Worm (Caenorhabditis elegans) whole organism, young adult: ENCODE results near the gene paf-2.

Experiments used
- C06A6.2 ChIP-seq: fragments of 200-800 bp; sonication (Bioruptor generic); conservative IDR thresholded peaks from 2 replicates; pipeline ENCODE4 v1.3.6; 2022; ENCODE audit warnings: missing genetic modification characterization, missing compliant biosample characterization
- C17E4.6 ChIP-seq: fragments of 200-800 bp; sonication (Bioruptor generic); IDR thresholded peaks from 2 replicates; pipeline ENCODE4 v1.3.6; 2022; ENCODE audit warnings: missing genetic modification reagents, missing genetic modification characterization, missing compliant biosample characterization
- F22D6.2 ChIP-seq: sonication (generic microtip); optimal IDR thresholded peaks from 2 replicates; lab custom pipeline; 2016; ENCODE audit warnings: mild to moderate bottlenecking, missing genetic modification characterization, missing compliant biosample characterization
- F23B12.7 ChIP-seq: sonication (generic microtip); optimal IDR thresholded peaks from 2 replicates; lab custom pipeline; 2017; ENCODE audit warnings: missing genetic modification characterization, mild to moderate bottlenecking, missing compliant biosample characterization, antibody characterized with exemption, moderate library complexity; ENCODE audit not compliant: insufficient read depth
- F49E8.2 ChIP-seq: sonication (generic microtip); optimal IDR thresholded peaks from 3 replicates; lab custom pipeline; 2017; ENCODE audit warnings: missing genetic modification characterization, mild to moderate bottlenecking, missing compliant biosample characterization, antibody characterized with exemption, moderate library complexity; ENCODE audit not compliant: insufficient read depth
- F57A8.1 ChIP-seq: fragments of 200-800 bp; sonication (Bioruptor generic); optimal IDR thresholded peaks from 2 replicates; lab custom pipeline; 2018; ENCODE audit warnings: mild to moderate bottlenecking, missing genetic modification characterization, moderate library complexity, missing compliant biosample characterization
- F57C9.4 ChIP-seq: sonication (generic microtip); optimal IDR thresholded peaks from 2 replicates; lab custom pipeline; 2017; ENCODE audit warnings: mild to moderate bottlenecking, missing genetic modification characterization, missing compliant biosample characterization
- T26A5.8 ChIP-seq: sonication (generic microtip); optimal IDR thresholded peaks from 2 replicates; lab custom pipeline; 2016; ENCODE audit warnings: missing genetic modification characterization, missing compliant biosample characterization
- Y53F4B.3 ChIP-seq: fragments of 200-800 bp; sonication (Bioruptor generic); IDR thresholded peaks from 2 replicates; pipeline ENCODE4 v1.3.6; 2022; ENCODE audit warnings: missing genetic modification reagents, missing genetic modification characterization, missing compliant biosample characterization
- Y95B8A.8 ChIP-seq: fragments of 200-800 bp; sonication (Bioruptor generic); IDR thresholded peaks from 2 replicates; pipeline ENCODE4 v1.3.6; 2022; ENCODE audit warnings: missing genetic modification reagents, missing genetic modification characterization, missing compliant biosample characterization
- ama-1 ChIP-seq, 3 experiments: fragments of 150-350 bp in 1 of 3; sonication (generic microtip) in 2 of 3; optimal IDR thresholded peaks; 2 replicates each; lab custom pipeline; 2014 to 2018; ENCODE audit warnings: missing biosample characterization in 2 of 3, missing genetic modification characterization in 2 of 3, missing genetic modification reagents in 2 of 3
- atf-7 ChIP-seq: sonication (generic microtip); optimal IDR thresholded peaks from 2 replicates; lab custom pipeline; 2017; ENCODE audit warnings: mild to moderate bottlenecking, missing genetic modification characterization, missing compliant biosample characterization
- athp-1 ChIP-seq: sonication (generic microtip); optimal IDR thresholded peaks from 2 replicates; lab custom pipeline; 2017; ENCODE audit warnings: mild to moderate bottlenecking, missing genetic modification characterization, missing compliant biosample characterization
- attf-3 ChIP-seq: fragments of 200-800 bp; sonication (Bioruptor generic); conservative IDR thresholded peaks from 2 replicates; pipeline ENCODE4 v1.3.6; 2022; ENCODE audit warnings: missing genetic modification reagents, missing genetic modification characterization, missing compliant biosample characterization
- attf-5 ChIP-seq: fragments of 200-800 bp; sonication (Bioruptor generic); optimal IDR thresholded peaks from 2 replicates; lab custom pipeline; 2018; ENCODE audit warnings: mild to moderate bottlenecking, missing genetic modification characterization, missing compliant biosample characterization
- bed-2 ChIP-seq: fragments of 200-800 bp; sonication (Bioruptor generic); IDR thresholded peaks from 2 replicates; pipeline ENCODE4 v1.3.6; 2022; ENCODE audit warnings: missing genetic modification reagents, missing genetic modification characterization, missing compliant biosample characterization
- dpff-1 ChIP-seq: sonication (generic microtip); optimal IDR thresholded peaks from 2 replicates; lab custom pipeline; 2017; ENCODE audit warnings: mild to moderate bottlenecking, missing genetic modification characterization, missing compliant biosample characterization
- him-1 ChIP-seq: sonication (generic microtip); optimal IDR thresholded peaks from 2 replicates; lab custom pipeline; 2016; ENCODE audit warnings: missing genotype, missing genetic modification reagents, missing genetic modification characterization, missing compliant biosample characterization
- hlh-26 ChIP-seq: fragments of 200-800 bp; sonication (Bioruptor generic); conservative IDR thresholded peaks from 2 replicates; pipeline ENCODE4 v1.3.6; 2022; ENCODE audit warnings: missing genetic modification reagents, missing genetic modification characterization, missing compliant biosample characterization
- hmg-20 ChIP-seq: fragments of 200-800 bp; sonication (Bioruptor generic); IDR thresholded peaks from 2 replicates; pipeline ENCODE4 v1.3.6; 2022; ENCODE audit warnings: missing genetic modification reagents, missing genetic modification characterization, missing compliant biosample characterization
- hrde-1 ChIP-seq: sonication (generic microtip); optimal IDR thresholded peaks from 2 replicates; lab custom pipeline; 2016; ENCODE audit warnings: missing genetic modification characterization, mild to moderate bottlenecking, missing compliant biosample characterization, moderate library complexity, missing genotype, missing genetic modification reagents, borderline replicate concordance
- let-526 ChIP-seq: fragments of 200-800 bp; sonication (Bioruptor generic); IDR thresholded peaks from 2 replicates; pipeline ENCODE4 v1.3.6; 2022; ENCODE audit warnings: missing genetic modification reagents, missing genetic modification characterization, missing compliant biosample characterization
- let-607 ChIP-seq, 2 experiments: fragments of 200-800 bp in 1 of 2; sonication (Bioruptor generic) in 1 of 2; sonication (generic microtip) in 1 of 2; optimal IDR thresholded peaks; 2 replicates each; lab custom pipeline; 2016 to 2018; ENCODE audit warnings: mild to moderate bottlenecking in 2 of 2, missing compliant biosample characterization in 2 of 2, missing genetic modification characterization in 2 of 2, moderate library complexity in 2 of 2, missing genotype in 1 of 2
- madf-3 ChIP-seq: fragments of 200-800 bp; sonication (Bioruptor generic); IDR thresholded peaks from 2 replicates; pipeline ENCODE4 v1.3.6; 2022; ENCODE audit warnings: missing genetic modification reagents, missing genetic modification characterization, missing compliant biosample characterization
- madf-8 ChIP-seq: fragments of 200-800 bp; sonication (Bioruptor generic); conservative IDR thresholded peaks from 2 replicates; pipeline ENCODE4 v1.3.6; 2022; ENCODE audit warnings: missing genetic modification reagents, missing genetic modification characterization, missing compliant biosample characterization
- mel-28 ChIP-seq: sonication (generic microtip); optimal IDR thresholded peaks from 2 replicates; lab custom pipeline; 2016; ENCODE audit warnings: borderline replicate concordance, mild to moderate bottlenecking, missing genetic modification characterization, missing compliant biosample characterization
- mes-4 ChIP-seq: sonication (generic microtip); optimal IDR thresholded peaks from 2 replicates; lab custom pipeline; 2016; ENCODE audit warnings: missing genotype, missing genetic modification characterization, missing compliant biosample characterization
- nfya-2 ChIP-seq: fragments of 200-800 bp; sonication (Bioruptor generic); IDR thresholded peaks from 2 replicates; pipeline ENCODE4 v1.3.6; 2022; ENCODE audit warnings: missing genetic modification reagents, missing genetic modification characterization, missing compliant biosample characterization
- nhr-80 ChIP-seq: sonication (generic microtip); optimal IDR thresholded peaks from 2 replicates; lab custom pipeline; 2016; ENCODE audit warnings: missing genetic modification characterization, missing compliant biosample characterization
- sea-2 ChIP-seq: fragments of 200-800 bp; sonication (Bioruptor generic); IDR thresholded peaks from 2 replicates; pipeline ENCODE4 v1.3.6; 2022; ENCODE audit warnings: missing genetic modification characterization, missing compliant biosample characterization
- snpc-1.1 ChIP-seq: sonication (generic microtip); optimal IDR thresholded peaks from 2 replicates; lab custom pipeline; 2017; ENCODE audit warnings: missing genetic modification characterization, mild to moderate bottlenecking, missing compliant biosample characterization, antibody characterized with exemption, moderate library complexity, missing genotype, missing genetic modification reagents; ENCODE audit not compliant: insufficient read depth
- snpc-1.3 ChIP-seq: sonication (generic microtip); optimal IDR thresholded peaks from 2 replicates; lab custom pipeline; 2017; ENCODE audit warnings: missing genetic modification characterization, mild to moderate bottlenecking, missing compliant biosample characterization, antibody characterized with exemption, moderate library complexity, missing genotype, missing genetic modification reagents; ENCODE audit not compliant: insufficient read depth
- unc-130 ChIP-seq: sonication (generic microtip); optimal IDR thresholded peaks from 2 replicates; lab custom pipeline; 2016; ENCODE audit warnings: missing genetic modification reagents, missing genetic modification characterization, missing compliant biosample characterization
- unc-62 ChIP-seq: fragments of 150-350 bp; optimal IDR thresholded peaks from 2 replicates; lab custom pipeline; 2014; ENCODE audit warnings: missing biosample characterization, missing genetic modification reagents, missing genetic modification characterization
- zim-3 ChIP-seq: sonication (generic microtip); optimal IDR thresholded peaks from 2 replicates; lab custom pipeline; 2017; ENCODE audit warnings: mild to moderate bottlenecking, missing genetic modification characterization, moderate library complexity, missing compliant biosample characterization
- ztf-25 ChIP-seq: fragments of 200-800 bp; sonication (Bioruptor generic); IDR thresholded peaks from 2 replicates; pipeline ENCODE4 v1.3.6; 2022; ENCODE audit warnings: missing genetic modification reagents, missing genetic modification characterization, missing compliant biosample characterization
- ztf-26 ChIP-seq: sonication (generic microtip); optimal IDR thresholded peaks from 2 replicates; lab custom pipeline; 2017; ENCODE audit warnings: missing genetic modification characterization, missing compliant biosample characterization
- ztf-3 ChIP-seq: fragments of 200-800 bp; sonication (Bioruptor generic); optimal IDR thresholded peaks from 2 replicates; lab custom pipeline; 2018; ENCODE audit warnings: mild to moderate bottlenecking, missing genetic modification characterization, missing compliant biosample characterization

paf-2 gene

DNA sequence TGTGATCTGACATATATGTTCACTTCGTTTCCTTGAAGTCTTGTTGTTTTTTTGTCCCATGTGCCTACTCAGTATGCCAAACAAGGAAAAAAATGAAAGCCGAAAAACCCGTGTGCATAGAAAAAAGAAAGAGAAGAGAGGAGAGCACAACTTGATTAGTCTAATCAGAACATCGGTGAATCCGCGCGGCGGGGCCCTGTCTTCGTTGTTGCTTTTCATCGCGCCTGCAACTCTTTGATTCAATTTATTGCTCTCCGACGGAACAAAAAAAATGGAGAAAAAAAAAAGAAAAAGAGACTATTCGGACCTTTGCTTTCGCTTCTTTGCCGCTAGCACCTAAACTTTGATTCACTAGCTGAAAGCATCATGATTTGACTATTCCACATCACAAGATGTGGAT lies 17.4 kb upstream of the paf-2 start:
- TF ChIP-seq mes-4 (no peak), hrde-1 (tag; lab: Kevin White, UChicago) (no peak), F22D6.2 (no peak), zim-3 (tag; lab: Kevin White, UChicago) (no peak), let-526 (GFP tag; lab: Robert Waterston, UW) (no peak), F23B12.7 (no peak), unc-130 (GFP tag; lab: Kevin White, UChicago) (no peak), C17E4.6 (GFP tag; lab: Robert Waterston, UW) (no peak), C06A6.2 (no peak), Y53F4B.3 (GFP tag; lab: Robert Waterston, UW) (no peak), F49E8.2 (tag; lab: Kevin White, UChicago) (no peak), madf-8 (no peak), nfya-2 (GFP tag; lab: Robert Waterston, UW) (no peak)

DNA sequence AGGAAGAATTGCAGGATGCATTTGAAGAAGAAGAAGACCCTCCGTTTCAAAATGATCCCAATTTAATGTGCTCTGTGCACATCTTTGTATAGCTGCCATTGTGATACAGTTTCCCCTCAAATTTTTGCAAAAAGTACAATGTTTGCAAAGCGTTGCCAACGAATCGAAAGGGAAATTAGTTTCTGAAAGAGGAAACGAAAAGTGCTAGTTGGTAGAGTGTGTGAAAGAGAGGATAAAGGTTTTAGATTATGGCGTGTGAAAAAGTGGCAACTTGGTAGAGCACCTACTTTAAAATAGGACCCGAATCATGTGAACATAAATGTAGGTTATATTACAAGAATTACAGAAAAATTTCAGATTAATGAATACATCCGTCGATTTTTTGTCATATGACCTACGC lies 14.1 kb upstream of the paf-2 start, which contains the start of gene C52B9.8:
TSS of gene C52B9.8 (minus strand) at position 101 of the 400 bp plus-strand sequence.
- no peak for TF ChIP-seq sea-2
- no peak for TF ChIP-seq athp-1 (tag; lab: Kevin White, UChicago)
- no peak for TF ChIP-seq snpc-1.3 (tag; lab: Kevin White, UChicago)
- TF ChIP-seq hlh-26 (GFP tag; lab: Robert Waterston, UW), result no peak
- TF ChIP-seq him-1 (tag; lab: Kevin White, UChicago), result no peak

DNA sequence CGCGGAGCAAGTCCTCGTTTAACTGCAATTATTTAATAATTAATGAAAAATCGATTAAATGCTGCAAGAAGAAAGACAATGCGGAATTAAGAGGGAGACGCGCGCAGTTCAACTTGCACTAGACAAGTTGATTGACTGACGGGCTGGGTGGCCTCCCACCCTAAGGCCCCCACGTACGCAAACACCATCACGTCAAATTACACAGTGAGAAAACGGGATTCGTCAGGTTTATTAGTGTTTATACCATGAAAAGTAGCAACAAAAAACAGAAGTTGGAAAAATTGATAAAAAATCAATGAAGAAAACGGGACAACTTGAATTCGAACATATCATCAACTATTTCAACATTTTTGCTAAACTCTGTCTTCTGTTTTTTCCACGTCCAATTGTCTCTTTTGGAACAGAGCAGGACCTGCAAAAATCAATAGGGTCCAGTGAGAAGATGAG lies 10.0 kb upstream of the paf-2 start:
- TF ChIP-seq C06A6.2 (no peak), attf-5 (GFP tag; lab: Kevin White, UChicago) (peak; percentile 39), snpc-1.1 (tag; lab: Kevin White, UChicago) (no peak), ztf-26 (no peak), hmg-20 (no peak), nhr-80 (tag; lab: Kevin White, UChicago) (peak; percentile 81), unc-62 (GFP tag; lab: Kevin White, UChicago) (no peak), Y95B8A.8 (no peak), ztf-3 (GFP tag; lab: Kevin White, UChicago) (no peak), madf-3 (GFP tag; lab: Robert Waterston, UW) (no peak), dpff-1 (no peak), ama-1 (optimal IDR thresholded peaks at IDR 0.05; lab: Kevin White, UChicago) (no peak), ama-1 (GFP tag; optimal IDR thresholded peaks at IDR 0.05; lab: Kevin White, UChicago) (no peak), bed-2 (no peak), atf-7 (no peak), let-607 (tag; optimal IDR thresholded peaks at IDR 0.05; lab: Kevin White, UChicago) (peak; percentile 11 to 20), mel-28 (tag; lab: Kevin White, UChicago) (no peak), T26A5.8 (no peak), F57A8.1 (GFP tag; lab: Kevin White, UChicago) (no peak)

DNA sequence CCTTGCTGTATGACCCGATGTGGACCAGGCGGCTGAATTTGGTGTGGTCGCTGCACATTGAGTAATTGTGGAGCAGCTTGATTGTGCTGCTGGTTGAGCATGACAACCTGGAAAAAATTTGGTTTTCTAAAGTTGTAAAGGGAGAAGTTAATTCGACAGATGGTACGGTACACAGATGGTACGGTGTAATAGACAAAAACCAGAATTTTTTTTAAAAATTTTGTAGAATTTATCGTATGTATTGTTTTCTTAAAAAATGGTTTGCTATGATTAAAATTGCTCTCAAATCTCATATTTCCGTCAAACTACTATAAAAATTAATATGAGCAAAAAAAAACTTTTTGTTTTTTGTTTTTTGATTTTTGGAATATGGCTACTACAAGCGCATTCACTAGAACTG lies 9.3 kb upstream of the paf-2 start, which contains the start of gene pqn-15:
TSS of gene pqn-15 (minus strand) at position 101 of the 400 bp plus-strand sequence.
- TF ChIP-seq let-526 (GFP tag; lab: Robert Waterston, UW) (no peak), F57C9.4 (tag; lab: Kevin White, UChicago) (no peak), ztf-25 (GFP tag; lab: Robert Waterston, UW) (no peak), attf-3 (GFP tag; lab: Robert Waterston, UW) (no peak)
